Fruit fly (Drosophila melanogaster): Measurements from ENCODE around the gene CG43390.

dm6 chr3L:11580919-11581318 is 1.2 kb upstream of the CG43390 start, which contains the start of gene CG43391:
- TF ChIP-seq pan (optimal IDR thresholded peaks at IDR 0.05) (no peak), rgr (GFP tag; optimal IDR thresholded peaks at IDR 0.05) (no peak), Hr78 (GFP tag; optimal IDR thresholded peaks at IDR 0.05) (no peak)
